Worm (Caenorhabditis elegans): ENCODE results near the gene F47E1.1.
A peak's percentile ranks its signal among the peaks of the same experiment; 100 is the strongest.

DNA sequence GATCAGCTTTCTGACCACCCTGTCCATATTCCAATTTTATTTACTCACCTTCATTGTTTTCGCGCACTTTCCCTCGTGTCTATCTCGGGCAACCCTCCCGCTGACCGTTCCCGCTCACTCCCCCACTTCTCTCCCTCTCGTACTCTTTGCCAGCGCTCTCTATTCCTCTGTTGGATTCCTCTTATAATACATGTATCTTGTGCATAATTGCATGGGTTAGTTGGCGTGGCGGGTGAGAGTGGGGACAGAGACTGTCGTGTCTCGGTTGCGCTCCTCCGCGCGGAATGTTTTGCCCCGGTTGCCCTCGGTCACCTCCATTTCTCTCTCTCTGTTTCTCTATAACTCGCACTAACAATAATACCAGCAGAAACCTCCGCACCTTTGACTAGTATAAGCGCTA lies 25.2 kb downstream of the F47E1.1 start:
- TF ChIP-seq klf-2 (GFP tag; conservative IDR thresholded peaks at IDR 0.05) (no peak), ztf-23 (GFP tag; IDR thresholded peaks at IDR 0.05) (0 out of 2 replicates have a peak, but pooled peaks have one; percentile 57), flt-1 (GFP tag; IDR thresholded peaks at IDR 0.05) (peak; percentile 58; the same call in 1 of the 2 replicates), med-1 (GFP tag; optimal IDR thresholded peaks at IDR 0.05; ENCODE audit: insufficient read depth) (no peak), ztf-29 (GFP tag; IDR thresholded peaks at IDR 0.05) (no peak), tab-1 (GFP tag; IDR thresholded peaks at IDR 0.05) (0 out of 2 replicates have a peak, but pooled peaks have one; percentile 62), ref-1 (GFP tag; conservative IDR thresholded peaks at IDR 0.05) (no peak), T22C8.4 (GFP tag; IDR thresholded peaks at IDR 0.05) (no peak)

Measured in whole organism, midembryonic.